Worm (Caenorhabditis elegans) whole organism, L4 larva: ENCODE measurements around the gene ung-1.

Experiments used
- F37D6.2 ChIP-seq: sonication (generic microtip); optimal IDR thresholded peaks from 2 replicates; lab custom pipeline; 2016; ENCODE audit warnings: mild to moderate bottlenecking, missing genetic modification characterization, missing compliant biosample characterization
- F44E2.7 ChIP-seq: fragments of 200-800 bp; sonication (Bioruptor generic); IDR thresholded peaks from 2 replicates; pipeline ENCODE4 v2.1.2; 2022; ENCODE audit warnings: missing genetic modification characterization, missing compliant biosample characterization
- aha-1 ChIP-seq: fragments of 150-350 bp; peaks from one replicate; lab custom pipeline; 2014; ENCODE audit warnings: missing biosample characterization, missing genetic modification characterization
- ceh-20 ChIP-seq: fragments of 200-800 bp; sonication (Bioruptor generic); IDR thresholded peaks from 2 replicates; pipeline ENCODE4 v1.3.6; 2022; ENCODE audit warnings: missing genetic modification reagents, missing genetic modification characterization, missing compliant biosample characterization
- ceh-82 ChIP-seq: sonication (generic microtip); optimal IDR thresholded peaks from 2 replicates; lab custom pipeline; 2017; ENCODE audit warnings: missing biosample characterization, missing genetic modification characterization
- daf-16 ChIP-seq, 3 experiments: sonication (generic microtip); optimal IDR thresholded peaks; 2 replicates each; lab custom pipeline; 2016 to 2017; ENCODE audit warnings: missing genetic modification characterization in 3 of 3, missing genetic modification reagents in 3 of 3, mild to moderate bottlenecking in 2 of 3, missing compliant biosample characterization in 2 of 3, missing biosample characterization in 1 of 3, moderate library complexity in 1 of 3
- dpl-1 ChIP-seq: fragments of 150-350 bp; optimal IDR thresholded peaks from 2 replicates; lab custom pipeline; 2014; ENCODE audit warnings: missing biosample characterization, missing genetic modification reagents, missing genetic modification characterization
- egl-27 ChIP-seq: sonication (generic microtip); optimal IDR thresholded peaks from 3 replicates; lab custom pipeline; 2017; ENCODE audit warnings: missing biosample characterization, missing genetic modification reagents, missing genetic modification characterization
- hif-1 ChIP-seq, 2 experiments: sonication (generic microtip); optimal IDR thresholded peaks; 2 replicates each; lab custom pipeline; 2016 to 2017; ENCODE audit warnings: missing compliant biosample characterization in 2 of 2, missing genetic modification characterization in 2 of 2, missing genetic modification reagents in 2 of 2, missing genotype in 2 of 2, mild to moderate bottlenecking in 1 of 2
- hlh-30 ChIP-seq: sonication (generic microtip); optimal IDR thresholded peaks from 2 replicates; lab custom pipeline; 2017; ENCODE audit warnings: antibody characterized with exemption, mild to moderate bottlenecking, missing genetic modification characterization, missing compliant biosample characterization; ENCODE audit not compliant: insufficient read depth
- hmg-1.1 ChIP-seq: fragments of 200-800 bp; sonication (Bioruptor generic); IDR thresholded peaks from 2 replicates; pipeline ENCODE4 v1.3.6; 2022; ENCODE audit warnings: missing genetic modification reagents, missing genetic modification characterization, missing compliant biosample characterization
- lim-7 ChIP-seq: fragments of 200-800 bp; sonication (Bioruptor generic); IDR thresholded peaks from 2 replicates; pipeline ENCODE4 v1.3.6; 2022; ENCODE audit warnings: missing genetic modification characterization, missing compliant biosample characterization
- lin-13 ChIP-seq: fragments of 150-350 bp; optimal IDR thresholded peaks from 2 replicates; lab custom pipeline; 2014; ENCODE audit warnings: missing biosample characterization, missing genetic modification reagents, missing genetic modification characterization
- lin-39 ChIP-seq: fragments of 150-350 bp; optimal IDR thresholded peaks from 2 replicates; lab custom pipeline; 2014; ENCODE audit warnings: missing biosample characterization, missing genetic modification reagents, missing genetic modification characterization
- lsy-2 ChIP-seq, 2 experiments: fragments of 150-350 bp in 1 of 2; sonication (generic microtip) in 1 of 2; optimal IDR thresholded peaks; 2 replicates each; lab custom pipeline; 2014 to 2017; ENCODE audit warnings: missing biosample characterization in 2 of 2, missing genetic modification characterization in 2 of 2
- madf-9 ChIP-seq: fragments of 200-800 bp; sonication (Bioruptor generic); conservative IDR thresholded peaks from 2 replicates; pipeline ENCODE4 v1.3.6; 2022; ENCODE audit warnings: missing genetic modification reagents, missing genetic modification characterization, missing compliant biosample characterization
- mdt-29 ChIP-seq: fragments of 200-800 bp; sonication (Bioruptor generic); IDR thresholded peaks from 2 replicates; pipeline ENCODE4 v1.3.6; 2022; ENCODE audit warnings: missing genetic modification reagents, missing genetic modification characterization, missing compliant biosample characterization
- mes-2 ChIP-seq: sonication (generic microtip); optimal IDR thresholded peaks from 2 replicates; lab custom pipeline; 2016; ENCODE audit warnings: missing genotype, mild to moderate bottlenecking, missing genetic modification characterization, missing compliant biosample characterization; ENCODE audit not compliant: poor library complexity, severe bottlenecking
- mxl-3 ChIP-seq: fragments of 200-800 bp; sonication (Bioruptor generic); optimal IDR thresholded peaks from 2 replicates; lab custom pipeline; 2018; ENCODE audit warnings: mild to moderate bottlenecking, missing genetic modification characterization, missing compliant biosample characterization
- nhr-25 ChIP-seq: sonication (generic microtip); optimal IDR thresholded peaks from 2 replicates; lab custom pipeline; 2017; ENCODE audit warnings: missing genetic modification characterization, mild to moderate bottlenecking, missing compliant biosample characterization, antibody characterized with exemption, moderate library complexity, borderline replicate concordance; ENCODE audit not compliant: insufficient read depth
- nhr-41 ChIP-seq: fragments of 200-800 bp; sonication (Bioruptor generic); IDR thresholded peaks from 2 replicates; pipeline ENCODE4 v1.3.6; 2022; ENCODE audit warnings: missing genetic modification reagents, missing genetic modification characterization, missing compliant biosample characterization
- nhr-42 ChIP-seq: fragments of 200-800 bp; sonication (Bioruptor generic); IDR thresholded peaks from 2 replicates; pipeline ENCODE4 v1.3.6; 2022; ENCODE audit warnings: missing genetic modification characterization, missing compliant biosample characterization
- nhr-48 ChIP-seq: sonication (generic microtip); optimal IDR thresholded peaks from 2 replicates; lab custom pipeline; 2016; ENCODE audit warnings: mild to moderate bottlenecking, missing genetic modification characterization, missing compliant biosample characterization
- nhr-76 ChIP-seq: fragments of 150-350 bp; optimal IDR thresholded peaks from 2 replicates; lab custom pipeline; 2014; ENCODE audit warnings: missing biosample characterization, missing genetic modification characterization
- pha-4 ChIP-seq, 2 experiments: fragments of 150-350 bp in 1 of 2; fragments of 200-800 bp in 1 of 2; sonication (Bioruptor generic) in 1 of 2; IDR thresholded peaks in 1 of 2; optimal IDR thresholded peaks in 1 of 2; 2 replicates each; pipeline versions ENCODE4 v1.3.6 to Lab custom; 2014 to 2022; ENCODE audit warnings: missing genetic modification characterization in 2 of 2, missing genetic modification reagents in 2 of 2, missing biosample characterization in 1 of 2, missing compliant biosample characterization in 1 of 2
- php-3 ChIP-seq: fragments of 200-800 bp; sonication (Bioruptor generic); IDR thresholded peaks from 2 replicates; pipeline ENCODE4 v1.3.6; 2022; ENCODE audit warnings: missing genetic modification reagents, missing genetic modification characterization, missing compliant biosample characterization
- pqm-1 ChIP-seq: sonication (generic microtip); optimal IDR thresholded peaks from 2 replicates; lab custom pipeline; 2017; ENCODE audit warnings: missing biosample characterization, missing genetic modification characterization
- saeg-2 ChIP-seq: fragments of 200-800 bp; sonication (Bioruptor generic); IDR thresholded peaks from 2 replicates; pipeline ENCODE4 v1.3.6; 2022; ENCODE audit warnings: missing genetic modification reagents, missing genetic modification characterization, missing compliant biosample characterization
- sdz-12 ChIP-seq: fragments of 200-800 bp; sonication (Bioruptor generic); optimal IDR thresholded peaks from 2 replicates; lab custom pipeline; 2018; ENCODE audit warnings: mild to moderate bottlenecking, missing genetic modification characterization, missing compliant biosample characterization
- unc-62 ChIP-seq, 3 experiments: fragments of 150-350 bp in 1 of 3; sonication (generic microtip); optimal IDR thresholded peaks in 2 of 3; peaks in 1 of 3; 1 replicate in 1 of 3; 2 replicates in 2 of 3; lab custom pipeline; 2014 to 2017; ENCODE audit warnings: missing biosample characterization in 3 of 3, missing genetic modification characterization in 3 of 3, missing genetic modification reagents in 3 of 3, missing genotype in 1 of 3
- vab-7 ChIP-seq: fragments of 200-800 bp; sonication (Bioruptor generic); IDR thresholded peaks from 2 replicates; pipeline ENCODE4 v1.3.6; 2022; ENCODE audit warnings: missing genetic modification reagents, missing genetic modification characterization, missing compliant biosample characterization
- ztf-7 ChIP-seq: fragments of 150-350 bp; optimal IDR thresholded peaks from 2 replicates; lab custom pipeline; 2014; ENCODE audit warnings: missing biosample characterization, missing genetic modification characterization

Gene ung-1

DNA sequence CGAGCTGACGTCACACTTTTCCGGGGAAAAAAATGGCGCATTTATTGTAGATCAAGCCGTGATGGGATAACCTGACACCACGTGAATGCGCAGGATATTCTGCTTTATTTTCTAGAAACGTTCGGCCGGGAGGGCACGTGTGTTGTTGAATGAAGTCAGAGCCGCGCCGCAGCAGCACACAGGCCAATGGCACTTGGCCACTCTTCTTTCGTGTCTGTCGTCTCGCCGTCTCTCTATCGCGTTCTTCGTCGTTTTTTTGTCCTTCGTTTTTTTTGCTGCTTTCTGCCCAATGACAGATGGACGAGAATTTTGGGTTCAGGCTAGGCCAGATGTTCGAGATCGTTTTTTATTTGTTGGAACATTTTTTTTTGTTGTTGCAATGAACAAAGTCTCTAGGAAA lies 7.6 kb upstream of the ung-1 start (continued):
- TF ChIP-seq mdt-29 (GFP tag; lab: Robert Waterston, UW) = no peak
- no peak for TF ChIP-seq nhr-48 (tag; lab: Kevin White, UChicago)
- peak; percentile 36 for TF ChIP-seq dpl-1

DNA sequence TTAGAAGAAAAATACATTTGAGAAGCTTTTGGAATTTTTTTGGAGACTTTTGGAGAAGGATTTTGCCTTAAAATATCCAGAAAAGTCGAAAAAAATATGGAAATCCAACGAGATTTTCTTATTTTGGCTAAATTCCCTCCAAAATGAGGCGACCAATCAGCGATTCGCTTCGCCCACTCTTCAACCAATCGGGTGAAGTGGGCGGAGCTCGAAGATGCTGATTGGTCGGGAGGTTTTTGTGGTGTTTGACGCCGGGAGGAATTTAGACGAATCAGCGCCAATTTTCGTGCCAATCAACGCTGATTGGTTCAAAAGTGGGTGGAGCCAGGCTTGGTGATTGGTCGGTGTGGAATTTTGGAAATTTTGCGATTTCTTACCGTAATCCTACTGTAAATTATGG lies 6.8 kb upstream of the ung-1 start:
- TF ChIP-seq aha-1 = peak; percentile 94
- no peak for TF ChIP-seq lim-7 (GFP tag; lab: Robert Waterston, UW)

DNA sequence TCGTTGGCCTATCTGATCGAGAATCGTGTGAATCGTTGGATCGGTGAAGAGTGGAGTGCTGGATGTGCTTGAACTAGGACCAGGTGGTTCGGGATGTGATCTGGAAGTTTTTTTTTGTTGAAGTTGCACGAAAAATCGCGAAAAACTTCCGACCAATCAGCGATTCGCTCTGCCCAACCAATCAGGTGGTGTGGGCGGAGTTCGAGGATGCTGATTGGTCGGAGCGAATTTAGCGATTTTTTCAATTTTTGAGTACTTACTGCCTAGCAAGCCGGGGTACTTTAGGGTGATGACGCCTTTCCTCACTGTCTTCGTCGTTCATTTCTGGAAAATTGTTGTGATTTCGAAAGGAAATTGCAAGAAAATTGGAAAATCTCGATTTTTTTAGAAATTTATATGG lies 4.8 kb upstream of the ung-1 start, which contains the start of gene Y56A3A.30:
Gene Y56A3A.30 (minus strand): TSS at position 324 of the 400 bp plus-strand sequence.
- TF ChIP-seq ztf-7 (tag; lab: Kevin White, UChicago) (no peak), lin-39 (no peak), ceh-82 (tag; lab: Kevin White, UChicago) (no peak), nhr-41 (GFP tag; lab: Robert Waterston, UW) (no peak), egl-27 (tag; lab: Kevin White, UChicago) (no peak), lim-7 (GFP tag; lab: Robert Waterston, UW) (no peak), F44E2.7 (GFP tag; lab: Robert Waterston, UW) (no peak), php-3 (no peak), saeg-2 (GFP tag; lab: Robert Waterston, UW) (no peak), madf-9 (no peak), sdz-12 (no peak), hif-1 (tag; optimal IDR thresholded peaks at IDR 0.05; lab: Kevin White, UChicago) (no peak), mxl-3 (GFP tag; lab: Kevin White, UChicago) (no peak), lin-13 (GFP tag; lab: Kevin White, UChicago) (no peak), ceh-20 (GFP tag; lab: Robert Waterston, UW) (no peak), nhr-25 (tag; lab: Kevin White, UChicago) (no peak)

DNA sequence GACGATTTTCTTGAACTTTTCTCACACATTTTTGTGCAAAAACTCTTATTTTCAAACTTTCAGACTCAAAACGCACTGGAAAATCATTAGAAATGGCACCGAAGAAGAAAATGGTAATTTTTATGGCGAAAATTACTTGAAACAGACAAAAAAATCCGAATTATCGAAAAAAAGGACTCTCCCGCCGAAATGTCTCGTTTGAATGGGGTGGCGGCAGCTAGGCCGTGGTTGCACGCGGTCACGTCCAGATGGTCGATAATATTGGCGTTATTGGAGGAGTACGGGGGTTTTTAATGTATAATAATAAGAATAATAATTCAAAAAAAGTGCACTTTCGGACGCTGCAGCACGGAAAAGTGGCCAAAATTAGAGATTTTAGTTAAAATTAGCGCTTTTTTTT lies 518 bp upstream of the ung-1 start, which contains the start of gene Y56A3A.31:
Gene Y56A3A.31 (plus strand): TSS at position 64 of the 400 bp plus-strand sequence.
- TF ChIP-seq mes-2 (tag; lab: Kevin White, UChicago) (peak; percentile 65), hlh-30 (tag; lab: Kevin White, UChicago) (peak; percentile 14), dpl-1 (peak; percentile 74), pha-4 (GFP tag; IDR thresholded peaks at IDR 0.05; lab: Robert Waterston, UW) (no peak), pha-4 (tag; optimal IDR thresholded peaks at IDR 0.05; lab: Kevin White, UChicago) (no peak), nhr-42 (no peak), F44E2.7 (GFP tag; lab: Robert Waterston, UW) (no peak)

DNA sequence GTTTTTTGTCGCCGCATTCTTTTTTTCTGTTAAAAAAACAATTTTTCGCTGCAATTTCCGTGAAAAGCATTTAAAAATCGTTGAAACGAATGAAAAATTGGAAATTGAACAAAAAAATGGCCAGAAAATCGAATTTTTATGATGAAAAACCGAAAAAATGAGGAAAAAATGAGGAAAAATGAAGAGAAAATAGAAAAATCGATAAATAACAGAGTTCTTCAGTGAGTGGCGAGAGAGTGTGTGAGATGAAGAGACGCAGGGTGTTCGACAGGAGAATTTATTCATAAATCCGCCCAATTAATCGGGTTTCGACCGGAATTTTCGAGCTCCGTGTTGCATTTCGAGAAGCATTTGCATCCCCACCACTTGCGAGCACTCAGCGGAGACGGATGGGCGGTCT lies 2.6 kb downstream of the ung-1 start, which contains the start of gene Y56A3A.28:
Gene Y56A3A.28 (minus strand): TSS at position 33 of the 400 bp plus-strand sequence.
- no peak for TF ChIP-seq nhr-76
- no peak for TF ChIP-seq daf-16 (GFP tag; optimal IDR thresholded peaks at IDR 0.05; lab: Kevin White, UChicago)
- TF ChIP-seq daf-16 (tag; optimal IDR thresholded peaks at IDR 0.05; lab: Kevin White, UChicago) = no peak
- TF ChIP-seq pqm-1 (tag; lab: Kevin White, UChicago) = no peak
- no peak for TF ChIP-seq F37D6.2 (tag; lab: Kevin White, UChicago)
- peak in 1 of 2 experiments; percentile 33 for TF ChIP-seq unc-62 (GFP tag; optimal IDR thresholded peaks at IDR 0.05 in 1 of 2; lab: Kevin White, UChicago)
- TF ChIP-seq unc-62 (tag; optimal IDR thresholded peaks at IDR 0.05; lab: Kevin White, UChicago) = no peak
- TF ChIP-seq lsy-2 (tag; optimal IDR thresholded peaks at IDR 0.05; lab: Kevin White, UChicago) = no peak
- no peak for TF ChIP-seq hmg-1.1 (GFP tag; lab: Robert Waterston, UW)
- TF ChIP-seq vab-7 = no peak
